Worm (Caenorhabditis elegans) whole organism, midembryonic: Measurements from ENCODE around the gene T16A1.5.

Experiments
- cog-1 ChIP-seq: sonication (generic microtip); optimal IDR thresholded peaks from 2 replicates; lab custom pipeline; 2016; ENCODE audit warnings: missing genetic modification characterization, missing compliant biosample characterization
- flt-1 ChIP-seq: fragments of 200-800 bp; sonication (Bioruptor generic); IDR thresholded peaks from 2 replicates; pipeline ENCODE4 v1.3.6; 2022; ENCODE audit warnings: missing genetic modification characterization, missing compliant biosample characterization
- klf-2 ChIP-seq: fragments of 200-800 bp; sonication (Bioruptor generic); conservative IDR thresholded peaks from 2 replicates; pipeline ENCODE4 v1.3.6; 2022; ENCODE audit warnings: missing genetic modification reagents, missing genetic modification characterization, missing compliant biosample characterization
- med-1 ChIP-seq: sonication (generic microtip); optimal IDR thresholded peaks from 2 replicates; lab custom pipeline; 2017; ENCODE audit warnings: missing genetic modification characterization, mild to moderate bottlenecking, missing compliant biosample characterization, antibody characterized with exemption, missing genetic modification reagents; ENCODE audit not compliant: insufficient read depth
- ref-1 ChIP-seq: fragments of 200-800 bp; sonication (Bioruptor generic); conservative IDR thresholded peaks from 2 replicates; pipeline ENCODE4 v1.3.6; 2022; ENCODE audit warnings: missing genetic modification reagents, missing genetic modification characterization, missing compliant biosample characterization
- ztf-23 ChIP-seq: fragments of 200-800 bp; sonication (Bioruptor generic); IDR thresholded peaks from 2 replicates; pipeline ENCODE4 v1.3.6; 2022; ENCODE audit warnings: missing genetic modification reagents, missing genetic modification characterization, missing compliant biosample characterization
- ztf-29 ChIP-seq: fragments of 200-800 bp; sonication (Bioruptor generic); IDR thresholded peaks from 2 replicates; pipeline ENCODE4 v1.3.6; 2022; ENCODE audit warnings: missing genetic modification reagents, missing genetic modification characterization, missing compliant biosample characterization

- TF ChIP-seq ztf-23 (GFP tag; lab: Robert Waterston, UW) (no peak), med-1 (GFP tag; lab: Kevin White, UChicago) (no peak), klf-2 (no peak), ref-1 (GFP tag; lab: Robert Waterston, UW) (no peak), cog-1 (tag; lab: Kevin White, UChicago) (no peak), flt-1 (GFP tag; lab: Robert Waterston, UW) (no peak), ztf-29 (GFP tag; lab: Robert Waterston, UW) (no peak)
Observed at ce11 chrII:2071429-2071828, 12.2 kb downstream of the T16A1.5 start, which contains the start of gene F07E5.7.
